Worm (Caenorhabditis elegans) whole organism, L2 larva: Measurements from ENCODE around the gene ver-3.

Experiments used
- C34F6.9 ChIP-seq: fragments of 150-350 bp; optimal IDR thresholded peaks from 2 replicates; lab custom pipeline; 2014; ENCODE audit warnings: missing biosample characterization, missing genetic modification characterization
- F13H6.1 ChIP-seq: sonication (generic microtip); optimal IDR thresholded peaks from 2 replicates; lab custom pipeline; 2016; ENCODE audit warnings: missing genetic modification characterization, missing compliant biosample characterization
- R02D3.7 ChIP-seq: fragments of 150-350 bp; optimal IDR thresholded peaks from 2 replicates; lab custom pipeline; 2014; ENCODE audit warnings: missing biosample characterization, missing genetic modification characterization
- Y55F3AM.14 ChIP-seq: fragments of 200-800 bp; sonication (Bioruptor generic); optimal IDR thresholded peaks from 2 replicates; lab custom pipeline; 2018; ENCODE audit warnings: mild to moderate bottlenecking, missing genetic modification characterization, missing compliant biosample characterization
- alr-1 ChIP-seq: fragments of 150-350 bp; optimal IDR thresholded peaks from 2 replicates; lab custom pipeline; 2014; ENCODE audit warnings: missing biosample characterization, missing genetic modification characterization
- aly-2 ChIP-seq: fragments of 150-350 bp; optimal IDR thresholded peaks from 2 replicates; lab custom pipeline; 2014; ENCODE audit warnings: missing biosample characterization, missing genetic modification characterization
- ama-1 ChIP-seq: fragments of 150-350 bp; optimal IDR thresholded peaks from 2 replicates; lab custom pipeline; 2018; ENCODE audit warnings: inconsistent platforms
- blmp-1 ChIP-seq: sonication (generic microtip); optimal IDR thresholded peaks from 2 replicates; lab custom pipeline; 2017; ENCODE audit warnings: missing genetic modification characterization, mild to moderate bottlenecking, missing compliant biosample characterization, antibody characterized with exemption, moderate library complexity; ENCODE audit not compliant: insufficient read depth
- ceh-82 ChIP-seq: fragments of 150-350 bp; optimal IDR thresholded peaks from 2 replicates; lab custom pipeline; 2014; ENCODE audit warnings: missing biosample characterization, missing genetic modification characterization
- crh-2 ChIP-seq: sonication (generic microtip); optimal IDR thresholded peaks from 2 replicates; lab custom pipeline; 2017; ENCODE audit warnings: missing biosample characterization, missing genetic modification characterization
- elt-1 ChIP-seq: fragments of 150-350 bp; optimal IDR thresholded peaks from 2 replicates; lab custom pipeline; 2014; ENCODE audit warnings: missing biosample characterization, missing genetic modification characterization
- fos-1 ChIP-seq: fragments of 150-350 bp; optimal IDR thresholded peaks from 2 replicates; lab custom pipeline; 2014; ENCODE audit warnings: missing biosample characterization, missing genetic modification characterization
- gmeb-1 ChIP-seq: fragments of 150-350 bp; optimal IDR thresholded peaks from 2 replicates; lab custom pipeline; 2014; ENCODE audit warnings: missing biosample characterization, missing genetic modification characterization
- lin-11 ChIP-seq: fragments of 150-350 bp; sonication (generic microtip); optimal IDR thresholded peaks from 2 replicates; lab custom pipeline; 2014; ENCODE audit warnings: missing biosample characterization, missing genetic modification characterization, inconsistent platforms, mixed read lengths
- lsy-2 ChIP-seq, 2 experiments: fragments of 150-350 bp in 1 of 2; sonication (generic microtip) in 1 of 2; optimal IDR thresholded peaks; 2 replicates each; lab custom pipeline; 2014 to 2017; ENCODE audit warnings: missing biosample characterization in 2 of 2, missing genetic modification characterization in 2 of 2
- mab-5 ChIP-seq: fragments of 150-350 bp; optimal IDR thresholded peaks from 2 replicates; lab custom pipeline; 2014; ENCODE audit warnings: missing biosample characterization, missing genetic modification characterization
- mbf-1 ChIP-seq: sonication (generic microtip); optimal IDR thresholded peaks from 2 replicates; lab custom pipeline; 2017; ENCODE audit warnings: missing biosample characterization, missing genetic modification characterization
- mdl-1 ChIP-seq, 2 experiments: fragments of 150-350 bp in 1 of 2; sonication (generic microtip) in 1 of 2; optimal IDR thresholded peaks; 2 replicates each; lab custom pipeline; 2017; ENCODE audit warnings: missing biosample characterization in 2 of 2, missing genetic modification characterization in 2 of 2
- nhr-10 ChIP-seq: sonication (generic microtip); optimal IDR thresholded peaks from 2 replicates; lab custom pipeline; 2017; ENCODE audit warnings: missing biosample characterization, missing genetic modification characterization
- nhr-11 ChIP-seq: fragments of 150-350 bp; optimal IDR thresholded peaks from 2 replicates; lab custom pipeline; 2014; ENCODE audit warnings: missing biosample characterization, missing genetic modification characterization
- nhr-12 ChIP-seq: fragments of 150-350 bp; optimal IDR thresholded peaks from 2 replicates; lab custom pipeline; 2014; ENCODE audit warnings: missing biosample characterization, missing genetic modification characterization
- nhr-129 ChIP-seq: fragments of 150-350 bp; optimal IDR thresholded peaks from 2 replicates; lab custom pipeline; 2014; ENCODE audit warnings: missing biosample characterization, missing genetic modification characterization
- nhr-25 ChIP-seq: fragments of 150-350 bp; sonication (generic microtip); optimal IDR thresholded peaks from 3 replicates; lab custom pipeline; 2014; ENCODE audit warnings: missing biosample characterization, missing genetic modification characterization
- nhr-77 ChIP-seq: fragments of 150-350 bp; optimal IDR thresholded peaks from 2 replicates; lab custom pipeline; 2014; ENCODE audit warnings: missing biosample characterization, missing genetic modification characterization
- peb-1 ChIP-seq: fragments of 150-350 bp; optimal IDR thresholded peaks from 2 replicates; lab custom pipeline; 2014; ENCODE audit warnings: missing biosample characterization, missing genetic modification characterization
- sem-4 ChIP-seq: fragments of 150-350 bp; optimal IDR thresholded peaks from 2 replicates; lab custom pipeline; 2014; ENCODE audit warnings: missing biosample characterization, missing genetic modification reagents, missing genetic modification characterization
- sma-3 ChIP-seq: sonication (generic microtip); optimal IDR thresholded peaks from 2 replicates; lab custom pipeline; 2016; ENCODE audit warnings: missing genetic modification reagents, missing genetic modification characterization, missing compliant biosample characterization
- sma-9 ChIP-seq, 2 experiments: fragments of 150-350 bp in 1 of 2; sonication (generic microtip) in 1 of 2; optimal IDR thresholded peaks; 2 replicates each; lab custom pipeline; 2014 to 2016; ENCODE audit warnings: missing genetic modification characterization in 2 of 2, mild to moderate bottlenecking in 1 of 2, missing biosample characterization in 1 of 2, missing compliant biosample characterization in 1 of 2, missing genetic modification reagents in 1 of 2, moderate library complexity in 1 of 2
- snpc-4 ChIP-seq: fragments of 150-350 bp; optimal IDR thresholded peaks from 2 replicates; lab custom pipeline; 2014; ENCODE audit warnings: missing biosample characterization, missing genetic modification characterization
- unc-55 ChIP-seq: fragments of 150-350 bp; sonication (generic microtip); optimal IDR thresholded peaks from 3 replicates; lab custom pipeline; 2014; ENCODE audit warnings: missing biosample characterization, missing genetic modification reagents, missing genetic modification characterization
- ztf-11 ChIP-seq: sonication (generic microtip); optimal IDR thresholded peaks from 2 replicates; lab custom pipeline; 2017; ENCODE audit warnings: missing biosample characterization, missing genetic modification characterization
- ztf-4 ChIP-seq: fragments of 150-350 bp; optimal IDR thresholded peaks from 2 replicates; lab custom pipeline; 2014; ENCODE audit warnings: missing biosample characterization, missing genetic modification characterization

ver-3 gene

DNA sequence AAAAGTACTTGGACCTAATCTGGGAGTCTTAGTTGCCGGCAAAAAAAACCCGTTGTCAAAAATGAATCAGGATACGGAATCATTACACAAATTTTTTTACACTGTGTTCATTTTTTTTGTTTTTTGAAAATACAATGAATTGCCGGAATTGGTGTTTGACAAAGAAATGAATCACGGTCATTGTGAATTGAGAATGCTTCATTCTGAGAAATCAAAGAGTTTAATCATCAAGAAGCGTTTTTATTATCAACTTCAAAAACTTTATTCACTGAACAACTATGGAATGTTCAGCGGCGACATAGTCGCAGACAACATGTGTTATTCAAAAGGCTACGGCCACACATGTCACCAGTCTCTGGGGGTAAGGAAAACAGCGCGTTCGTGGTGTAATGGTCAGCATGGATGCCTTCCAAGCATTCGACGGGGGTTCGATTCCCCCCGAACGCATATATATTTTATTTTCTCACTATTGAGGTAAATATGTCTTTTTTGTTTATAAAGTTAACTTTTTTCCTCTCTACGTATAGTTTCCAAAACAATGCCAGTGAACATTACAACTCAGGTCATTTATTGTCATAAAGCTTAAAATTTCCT, 28.7 kb upstream of the ver-3 start, which contains the start of gene nas-10 (continued):
- peak; percentile 1 for TF ChIP-seq blmp-1
- peak in 1 of 2 experiments; percentile 19 for TF ChIP-seq lsy-2 (tag; optimal IDR thresholded peaks at IDR 0.05; lab: Kevin White, UChicago)
- peak; percentile 66 for TF ChIP-seq crh-2 (tag; lab: Kevin White, UChicago)
- TF ChIP-seq nhr-10 = no peak
- peak; percentile 67 for TF ChIP-seq nhr-129

DNA sequence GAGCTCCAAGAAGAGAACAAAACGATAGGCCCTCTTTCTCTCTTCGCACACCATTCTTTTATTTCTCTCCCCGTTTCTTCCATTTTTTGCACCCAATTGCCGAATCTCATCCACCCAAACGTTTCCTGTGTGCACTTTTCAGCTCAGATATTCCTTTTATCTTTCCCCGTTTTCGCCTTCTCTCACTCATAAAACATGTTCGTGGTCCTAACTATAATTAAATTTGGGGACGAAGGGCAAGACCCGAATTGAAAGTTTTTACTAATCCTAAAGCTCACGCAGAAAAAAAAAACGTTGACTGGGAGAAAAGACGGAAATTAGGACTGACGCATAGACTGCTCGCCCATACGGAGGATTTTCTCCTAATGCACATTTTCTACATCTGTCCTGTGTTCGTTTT, 26.8 kb upstream of the ver-3 start:
- no peak for TF ChIP-seq sma-3 (GFP tag; lab: Kevin White, UChicago)
- no peak for TF ChIP-seq lin-11 (tag; lab: Kevin White, UChicago)
- TF ChIP-seq mdl-1 (tag; optimal IDR thresholded peaks at IDR 0.05; lab: Kevin White, UChicago) = no peak
- TF ChIP-seq mbf-1 = no peak
- TF ChIP-seq aly-2 (tag; lab: Kevin White, UChicago) = no peak
- no peak for TF ChIP-seq crh-2 (tag; lab: Kevin White, UChicago)
- no peak for TF ChIP-seq nhr-10
- TF ChIP-seq mab-5 (tag; lab: Kevin White, UChicago) = no peak
- TF ChIP-seq unc-55 (GFP tag; lab: Kevin White, UChicago) = no peak
- TF ChIP-seq elt-1 (tag; lab: Kevin White, UChicago) = no peak
- TF ChIP-seq alr-1 (tag; lab: Kevin White, UChicago) = no peak

DNA sequence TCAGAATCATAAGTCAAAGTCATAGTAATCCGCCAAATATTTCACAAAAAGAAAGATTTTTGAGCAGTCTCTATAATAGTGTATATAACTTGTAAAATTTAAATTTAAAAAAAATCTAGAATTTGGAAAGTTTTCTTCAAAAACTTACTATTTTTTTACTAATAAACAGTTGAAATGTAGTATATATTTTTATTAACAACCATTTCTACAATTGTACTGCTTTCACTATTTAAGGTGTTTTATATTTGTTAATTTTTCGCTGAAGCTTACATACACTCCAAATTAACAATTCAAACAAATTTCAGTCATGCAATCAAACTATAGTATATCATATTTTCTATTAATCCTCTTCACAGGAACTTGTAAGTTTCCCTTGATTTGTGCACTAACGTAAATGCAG, 26.0 kb upstream of the ver-3 start, which contains the start of gene lge-1:
Gene lge-1, plus strand, starts transcription at position 301 of the 400 bp plus-strand sequence.
- TF ChIP-seq ztf-11 (tag; lab: Kevin White, UChicago) = no peak
- TF ChIP-seq ama-1 (lab: Kevin White, UChicago) = no peak
- no peak for TF ChIP-seq Y55F3AM.14 (GFP tag; lab: Kevin White, UChicago)
- no peak for TF ChIP-seq ztf-4 (tag; lab: Kevin White, UChicago)
- TF ChIP-seq nhr-11 (tag; lab: Kevin White, UChicago) = no peak
- no peak for TF ChIP-seq blmp-1
- TF ChIP-seq nhr-25 (tag; lab: Kevin White, UChicago) = no peak
- no peak for TF ChIP-seq unc-55 (GFP tag; lab: Kevin White, UChicago)
- no peak for TF ChIP-seq elt-1 (tag; lab: Kevin White, UChicago)
- no peak for TF ChIP-seq nhr-10

DNA sequence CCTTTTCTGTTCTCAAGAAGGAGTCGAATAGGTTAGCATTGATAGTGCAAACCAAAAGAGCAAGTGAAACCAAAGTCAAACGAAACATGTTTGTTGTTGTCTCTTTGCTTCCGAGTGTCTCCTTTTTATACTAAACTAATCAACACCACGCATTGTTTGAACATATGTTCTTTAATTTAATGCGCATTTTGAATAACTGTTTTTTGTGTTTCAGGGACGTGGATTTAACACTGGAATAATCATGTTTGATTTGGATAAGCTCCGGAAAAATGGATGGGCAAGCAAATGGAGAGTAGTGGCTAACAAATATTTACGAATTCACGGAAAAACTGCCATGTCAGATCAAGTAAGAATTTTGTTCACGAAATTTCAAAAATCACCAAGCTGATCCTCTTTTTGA, 24.6 kb upstream of the ver-3 start, which contains the start of gene K09C8.9:
Gene K09C8.9, minus strand, starts transcription at position 101 of the 400 bp plus-strand sequence.
- TF ChIP-seq nhr-129 = no peak
- no peak for TF ChIP-seq nhr-77 (tag; lab: Kevin White, UChicago)
- TF ChIP-seq peb-1 (tag; lab: Kevin White, UChicago) = no peak
- TF ChIP-seq sem-4 (tag; lab: Kevin White, UChicago) = no peak
- no peak for TF ChIP-seq aly-2 (tag; lab: Kevin White, UChicago)
- TF ChIP-seq gmeb-1 (tag; lab: Kevin White, UChicago) = no peak
- no peak for TF ChIP-seq F13H6.1 (tag; lab: Kevin White, UChicago)
- TF ChIP-seq blmp-1 = no peak
- TF ChIP-seq, all 48 proteins: peak for 0

DNA sequence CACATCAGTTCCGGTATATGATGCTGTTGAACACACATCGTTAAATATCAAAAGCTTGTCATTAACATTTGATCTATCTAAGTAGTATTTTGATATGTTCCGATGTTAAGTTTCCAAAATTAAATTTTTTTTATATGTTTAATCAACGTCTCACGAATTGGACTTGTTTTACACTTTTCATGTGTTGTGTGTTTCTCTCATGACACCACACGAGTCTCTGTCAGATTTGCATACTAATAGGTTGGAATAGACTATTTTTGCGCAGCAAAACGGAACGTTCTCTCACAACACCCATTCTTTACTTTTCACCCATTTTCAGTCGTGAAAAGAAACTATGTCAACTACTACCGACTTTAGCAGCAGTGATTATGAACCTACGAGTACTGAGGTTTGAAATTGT, 21.6 kb upstream of the ver-3 start, which contains the start of gene K09C8.8:
Gene K09C8.8, plus strand, starts transcription at position 301 of the 400 bp plus-strand sequence.
- TF ChIP-seq sem-4 (tag; lab: Kevin White, UChicago) (no peak), snpc-4 (tag; lab: Kevin White, UChicago) (no peak)
- TF ChIP-seq, all 48 proteins: peak for 0

DNA sequence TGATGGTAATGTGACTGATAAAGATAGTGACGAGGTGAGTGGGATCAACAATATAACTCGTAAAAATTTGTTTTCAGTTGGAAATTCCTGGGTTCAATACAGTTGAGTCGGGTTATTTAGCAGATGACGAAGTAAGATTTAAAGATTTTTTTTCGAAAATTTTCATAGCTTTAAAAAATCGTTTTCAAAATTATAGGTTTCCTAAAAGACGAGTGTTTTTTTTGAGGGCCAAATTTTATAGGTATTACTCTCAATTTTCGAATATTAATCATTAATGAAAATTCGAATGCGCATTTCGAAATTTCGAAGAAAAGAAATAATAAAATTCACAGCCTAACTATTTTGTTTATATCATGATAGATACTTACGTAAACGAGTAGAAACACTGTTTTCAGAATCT, 21.2 kb upstream of the ver-3 start:
- TF ChIP-seq elt-1 (tag; lab: Kevin White, UChicago) (no peak), sma-9 (GFP tag; optimal IDR thresholded peaks at IDR 0.05; lab: Kevin White, UChicago) (no peak), sma-9 (tag; optimal IDR thresholded peaks at IDR 0.05; lab: Kevin White, UChicago) (no peak), ceh-82 (tag; lab: Kevin White, UChicago) (no peak), fos-1 (tag; lab: Kevin White, UChicago) (no peak), gmeb-1 (tag; lab: Kevin White, UChicago) (no peak), blmp-1 (no peak), R02D3.7 (no peak), lsy-2 (tag; optimal IDR thresholded peaks at IDR 0.05; lab: Kevin White, UChicago) (no peak), C34F6.9 (tag; lab: Kevin White, UChicago) (no peak), snpc-4 (tag; lab: Kevin White, UChicago) (no peak), nhr-129 (no peak), nhr-12 (tag; lab: Kevin White, UChicago) (no peak), mab-5 (tag; lab: Kevin White, UChicago) (no peak)
- TF ChIP-seq, all 48 proteins: peak for 0
